Worm (Caenorhabditis elegans) whole organism, L4 larva: ENCODE results near the gene let-805.

Experiments used
- F44E2.7 ChIP-seq: fragments of 200-800 bp; sonication (Bioruptor generic); IDR thresholded peaks from 2 replicates; pipeline ENCODE4 v2.1.2; 2022; ENCODE audit warnings: missing genetic modification characterization, missing compliant biosample characterization
- Y48G9A.11 ChIP-seq: fragments of 200-800 bp; sonication (Bioruptor generic); IDR thresholded peaks from 2 replicates; pipeline ENCODE4 v1.3.6; 2022; ENCODE audit warnings: missing genetic modification reagents, missing genetic modification characterization, missing compliant biosample characterization
- ZK546.5 ChIP-seq, 2 experiments: sonication (generic microtip); optimal IDR thresholded peaks; 2 replicates each; lab custom pipeline; 2017; ENCODE audit warnings: missing biosample characterization in 2 of 2, missing genetic modification characterization in 2 of 2
- ceh-82 ChIP-seq: sonication (generic microtip); optimal IDR thresholded peaks from 2 replicates; lab custom pipeline; 2017; ENCODE audit warnings: missing biosample characterization, missing genetic modification characterization
- ces-1 ChIP-seq: fragments of 150-350 bp; sonication (generic microtip); optimal IDR thresholded peaks from 4 replicates; lab custom pipeline; 2014; ENCODE audit warnings: missing biosample characterization, missing genetic modification reagents, missing genetic modification characterization
- ctbp-1 ChIP-seq: fragments of 200-800 bp; sonication (Bioruptor generic); IDR thresholded peaks from 2 replicates; pipeline ENCODE4 v1.3.6; 2022; ENCODE audit warnings: missing genetic modification reagents, missing genetic modification characterization, missing compliant biosample characterization
- dmd-9 ChIP-seq: fragments of 200-800 bp; sonication (Bioruptor generic); IDR thresholded peaks from 2 replicates; pipeline ENCODE4 v1.3.6; 2022; ENCODE audit warnings: missing genetic modification reagents, missing genetic modification characterization, missing compliant biosample characterization
- duxl-1 ChIP-seq: sonication (generic microtip); optimal IDR thresholded peaks from 2 replicates; lab custom pipeline; 2016; ENCODE audit warnings: mild to moderate bottlenecking, missing genetic modification characterization, moderate library complexity, missing compliant biosample characterization; ENCODE audit not compliant: poor library complexity
- hlh-11 ChIP-seq: fragments of 200-800 bp; sonication (Bioruptor generic); optimal IDR thresholded peaks from 2 replicates; lab custom pipeline; 2018; ENCODE audit warnings: mild to moderate bottlenecking, missing genetic modification characterization, missing compliant biosample characterization
- lim-7 ChIP-seq: fragments of 200-800 bp; sonication (Bioruptor generic); IDR thresholded peaks from 2 replicates; pipeline ENCODE4 v1.3.6; 2022; ENCODE audit warnings: missing genetic modification characterization, missing compliant biosample characterization
- lin-1 ChIP-seq: fragments of 200-800 bp; sonication (Bioruptor generic); IDR thresholded peaks from 2 replicates; pipeline ENCODE4 v1.3.6; 2022; ENCODE audit warnings: missing genetic modification reagents, missing genetic modification characterization, missing compliant biosample characterization
- lin-29 ChIP-seq: fragments of 200-800 bp; sonication (Bioruptor generic); IDR thresholded peaks from 2 replicates; pipeline ENCODE4 v1.3.6; 2022; ENCODE audit warnings: missing genetic modification reagents, missing genetic modification characterization, missing compliant biosample characterization
- lsy-2 ChIP-seq, 2 experiments: fragments of 150-350 bp in 1 of 2; sonication (generic microtip) in 1 of 2; optimal IDR thresholded peaks; 2 replicates each; lab custom pipeline; 2014 to 2017; ENCODE audit warnings: missing biosample characterization in 2 of 2, missing genetic modification characterization in 2 of 2
- madf-9 ChIP-seq: fragments of 200-800 bp; sonication (Bioruptor generic); conservative IDR thresholded peaks from 2 replicates; pipeline ENCODE4 v1.3.6; 2022; ENCODE audit warnings: missing genetic modification reagents, missing genetic modification characterization, missing compliant biosample characterization
- nhr-111 ChIP-seq: fragments of 200-800 bp; sonication (Bioruptor generic); optimal IDR thresholded peaks from 2 replicates; lab custom pipeline; 2018; ENCODE audit warnings: mild to moderate bottlenecking, missing genetic modification characterization, missing compliant biosample characterization
- nhr-237 ChIP-seq: sonication (generic microtip); optimal IDR thresholded peaks from 2 replicates; lab custom pipeline; 2017; ENCODE audit warnings: missing biosample characterization, missing genetic modification characterization
- nhr-28 ChIP-seq: fragments of 150-350 bp; optimal IDR thresholded peaks from 2 replicates; lab custom pipeline; 2014; ENCODE audit warnings: missing biosample characterization, missing genetic modification characterization
- nhr-41 ChIP-seq: fragments of 200-800 bp; sonication (Bioruptor generic); IDR thresholded peaks from 2 replicates; pipeline ENCODE4 v1.3.6; 2022; ENCODE audit warnings: missing genetic modification reagents, missing genetic modification characterization, missing compliant biosample characterization
- rbr-2 ChIP-seq: sonication (generic microtip); optimal IDR thresholded peaks from 2 replicates; lab custom pipeline; 2016; ENCODE audit warnings: missing genotype, missing genetic modification characterization, missing compliant biosample characterization
- saeg-2 ChIP-seq: fragments of 200-800 bp; sonication (Bioruptor generic); IDR thresholded peaks from 2 replicates; pipeline ENCODE4 v1.3.6; 2022; ENCODE audit warnings: missing genetic modification reagents, missing genetic modification characterization, missing compliant biosample characterization
- set-16 ChIP-seq: fragments of 200-800 bp; sonication (Bioruptor generic); IDR thresholded peaks from 2 replicates; pipeline ENCODE4 v1.3.6; 2022; ENCODE audit warnings: missing genetic modification reagents, missing genetic modification characterization, missing compliant biosample characterization
- spr-3 ChIP-seq: fragments of 200-800 bp; sonication (Bioruptor generic); optimal IDR thresholded peaks from 2 replicates; lab custom pipeline; 2018; ENCODE audit warnings: mild to moderate bottlenecking, missing genetic modification characterization, missing compliant biosample characterization
- tag-97 ChIP-seq: fragments of 200-800 bp; sonication (Bioruptor generic); IDR thresholded peaks from 2 replicates; pipeline ENCODE4 v1.3.6; 2022; ENCODE audit warnings: missing genetic modification characterization, missing compliant biosample characterization
- tra-1 ChIP-seq: fragments of 200-800 bp; sonication (Bioruptor generic); IDR thresholded peaks from 2 replicates; pipeline ENCODE4 v1.3.6; 2022; ENCODE audit warnings: missing genetic modification reagents, missing genetic modification characterization, missing compliant biosample characterization
- unc-62 ChIP-seq, 3 experiments: fragments of 150-350 bp in 1 of 3; sonication (generic microtip); optimal IDR thresholded peaks in 2 of 3; peaks in 1 of 3; 1 replicate in 1 of 3; 2 replicates in 2 of 3; lab custom pipeline; 2014 to 2017; ENCODE audit warnings: missing biosample characterization in 3 of 3, missing genetic modification characterization in 3 of 3, missing genetic modification reagents in 3 of 3, missing genotype in 1 of 3
- vab-7 ChIP-seq: fragments of 200-800 bp; sonication (Bioruptor generic); IDR thresholded peaks from 2 replicates; pipeline ENCODE4 v1.3.6; 2022; ENCODE audit warnings: missing genetic modification reagents, missing genetic modification characterization, missing compliant biosample characterization
- zfp-3 ChIP-seq: fragments of 200-800 bp; sonication (Bioruptor generic); conservative IDR thresholded peaks from 2 replicates; pipeline ENCODE4 v1.3.6; 2022; ENCODE audit warnings: missing genetic modification reagents, missing genetic modification characterization, missing compliant biosample characterization
- ztf-7 ChIP-seq: fragments of 150-350 bp; optimal IDR thresholded peaks from 2 replicates; lab custom pipeline; 2014; ENCODE audit warnings: missing biosample characterization, missing genetic modification characterization

The let-805 gene

ce11 chrIII:2622870-2623269, 35.0 kb upstream of the let-805 start, which contains the start of gene Y71H2B.2:
Gene Y71H2B.2, plus strand, starts transcription at chrIII:2623170.
- no peak for TF ChIP-seq zfp-3
- no peak for TF ChIP-seq nhr-237 (tag; lab: Kevin White, UChicago)
- TF ChIP-seq duxl-1 (tag; lab: Kevin White, UChicago) = no peak
- TF ChIP-seq madf-9 (GFP tag; lab: Robert Waterston, UW) = no peak
- no peak for TF ChIP-seq set-16 (GFP tag; lab: Robert Waterston, UW)
- no peak for TF ChIP-seq ces-1
- TF ChIP-seq vab-7 = no peak
- TF ChIP-seq ctbp-1 = no peak
- TF ChIP-seq Y48G9A.11 (GFP tag; lab: Robert Waterston, UW) = no peak
- no peak for TF ChIP-seq lin-1 (GFP tag; lab: Robert Waterston, UW)
- TF ChIP-seq nhr-41 (GFP tag; lab: Robert Waterston, UW) = no peak
- no peak for TF ChIP-seq ceh-82 (tag; lab: Kevin White, UChicago)
- no peak for TF ChIP-seq tra-1 (GFP tag; lab: Robert Waterston, UW)
- TF ChIP-seq dmd-9 (GFP tag; lab: Robert Waterston, UW) = no peak
- no peak for TF ChIP-seq rbr-2 (tag; lab: Kevin White, UChicago)

ce11 chrIII:2628690-2629089, 29.2 kb upstream of the let-805 start, which contains the start of gene acbp-8:
Gene acbp-8, plus strand, starts transcription at chrIII:2629013.
- TF ChIP-seq saeg-2 (GFP tag; lab: Robert Waterston, UW) = no peak
- TF ChIP-seq lin-29 (GFP tag; lab: Robert Waterston, UW) = no peak
- peak; percentile 3 for TF ChIP-seq nhr-28

- TF ChIP-seq ZK546.5 (tag; optimal IDR thresholded peaks at IDR 0.05; lab: Kevin White, UChicago) (no peak), nhr-28 (peak; percentile 2), unc-62 (GFP tag; optimal IDR thresholded peaks at IDR 0.05 in 1 of 2; lab: Kevin White, UChicago) (peak in 1 of 2 experiments; percentile 9), unc-62 (tag; optimal IDR thresholded peaks at IDR 0.05; lab: Kevin White, UChicago) (no peak), lsy-2 (tag; optimal IDR thresholded peaks at IDR 0.05; lab: Kevin White, UChicago) (peak in 1 of 2 experiments; percentile 30)
Measured at ce11 chrIII:2632819-2633398, 25.0 kb upstream of the let-805 start.

ce11 chrIII:2634577-2634976, 23.3 kb upstream of the let-805 start:
- TF ChIP-seq spr-3 = no peak
- no peak for TF ChIP-seq nhr-111
- TF ChIP-seq, all 104 proteins: peak for 0

- peak; percentile 86 for TF ChIP-seq set-16 (GFP tag; lab: Robert Waterston, UW)
- TF ChIP-seq nhr-111 = no peak
- peak; percentile 4 for TF ChIP-seq hlh-11 (tag; lab: Kevin White, UChicago)
- TF ChIP-seq duxl-1 (tag; lab: Kevin White, UChicago) = no peak
Measured at ce11 chrIII:2636137-2636536, 21.7 kb upstream of the let-805 start, which contains the start of gene zmp-2. Gene zmp-2, plus strand, starts transcription at chrIII:2636383.

- no peak for TF ChIP-seq nhr-28
- no peak for TF ChIP-seq dmd-9 (GFP tag; lab: Robert Waterston, UW)
- no peak for TF ChIP-seq lim-7
- TF ChIP-seq tag-97 (GFP tag; lab: Robert Waterston, UW) = no peak
- no peak for TF ChIP-seq F44E2.7 (GFP tag; lab: Robert Waterston, UW)
- TF ChIP-seq ztf-7 = no peak
- peak in 1 of 2 experiments; percentile 72 for TF ChIP-seq unc-62 (GFP tag; optimal IDR thresholded peaks at IDR 0.05 in 1 of 2; lab: Kevin White, UChicago)
- no peak for TF ChIP-seq unc-62 (tag; optimal IDR thresholded peaks at IDR 0.05; lab: Kevin White, UChicago)
Measured at ce11 chrIII:2641659-2642058, 16.2 kb upstream of the let-805 start.
